Worm (Caenorhabditis elegans): ENCODE results near the gene sly-1.

The sly-1 gene

ce11 chrIII:10463653-10464052, 43.2 kb upstream of the sly-1 start (continued):
- TF ChIP-seq elt-3 (tag; optimal IDR thresholded peaks at IDR 0.05) = peak in 2 of 6 experiments; percentile 0 to 72
- TF ChIP-seq rnt-1 (tag; optimal IDR thresholded peaks at IDR 0.05) = peak; percentile 32
- no peak for TF ChIP-seq sptf-1 (tag; optimal IDR thresholded peaks at IDR 0.05)
- no peak for TF ChIP-seq Y116A8C.19 (tag; optimal IDR thresholded peaks at IDR 0.05; ENCODE audit: borderline replicate concordance)
- no peak for TF ChIP-seq nhr-11 (tag; optimal IDR thresholded peaks at IDR 0.05)
- no peak for TF ChIP-seq hlh-17 (GFP tag; optimal IDR thresholded peaks at IDR 0.05; ENCODE audit: borderline replicate concordance)
- no peak for TF ChIP-seq hlh-4 (tag; optimal IDR thresholded peaks at IDR 0.05)
- no peak for TF ChIP-seq ztf-4 (tag; optimal IDR thresholded peaks at IDR 0.05)
- no peak for TF ChIP-seq pqm-1 (tag; optimal IDR thresholded peaks at IDR 0.05)
- no peak for TF ChIP-seq nhr-237 (tag; optimal IDR thresholded peaks at IDR 0.05)
- no peak for TF ChIP-seq aly-2 (tag; optimal IDR thresholded peaks at IDR 0.05)
- TF ChIP-seq ceh-82 (tag; optimal IDR thresholded peaks at IDR 0.05) = no peak
- TF ChIP-seq grh-1 (GFP tag; IDR thresholded peaks at IDR 0.05) = no peak
- no peak for TF ChIP-seq tbx-2 (tag; optimal IDR thresholded peaks at IDR 0.05)
- TF ChIP-seq ceh-8 (GFP tag; optimal IDR thresholded peaks at IDR 0.05) = no peak
- peak; percentile 17 for TF ChIP-seq nhr-20 (tag; optimal IDR thresholded peaks at IDR 0.05)
- TF ChIP-seq elt-2 (tag; optimal IDR thresholded peaks at IDR 0.05) = no peak
- TF ChIP-seq mab-9 (GFP tag; IDR thresholded peaks at IDR 0.05) = no peak
- TF ChIP-seq fkh-8 (tag; optimal IDR thresholded peaks at IDR 0.05) = no peak
- TF ChIP-seq nhr-90 (tag; optimal IDR thresholded peaks at IDR 0.05; ENCODE audit: poor library complexity) = peak; percentile 27
- no peak for TF ChIP-seq ces-1 (GFP tag; optimal IDR thresholded peaks at IDR 0.05)
- no peak for TF ChIP-seq C34B4.2 (tag; optimal IDR thresholded peaks at IDR 0.05)
- no peak for TF ChIP-seq isw-1 (GFP tag; IDR thresholded peaks at IDR 0.05)
- no peak for TF ChIP-seq snpc-4 (tag; optimal IDR thresholded peaks at IDR 0.05)
- TF ChIP-seq C16A3.4 (tag; optimal IDR thresholded peaks at IDR 0.05) = peak; percentile 9
- TF ChIP-seq pax-3 (tag; optimal IDR thresholded peaks at IDR 0.05) = no peak

- TF ChIP-seq ces-1 (GFP tag; optimal IDR thresholded peaks at IDR 0.05) (no peak), nhr-28 (tag; optimal IDR thresholded peaks at IDR 0.05) (no peak), isw-1 (GFP tag; IDR thresholded peaks at IDR 0.05) (no peak), egl-27 (tag; optimal IDR thresholded peaks at IDR 0.05) (no peak), nhr-47 (tag; optimal IDR thresholded peaks at IDR 0.05) (no peak), fos-1 (tag; optimal IDR thresholded peaks at IDR 0.05) (no peak), mep-1 (tag; optimal IDR thresholded peaks at IDR 0.05) (no peak), nhr-20 (tag; optimal IDR thresholded peaks at IDR 0.05) (no peak), C04F5.9 (tag; optimal IDR thresholded peaks at IDR 0.05) (no peak)
Observed at ce11 chrIII:10464455-10464854, 42.4 kb upstream of the sly-1 start.

DNA sequence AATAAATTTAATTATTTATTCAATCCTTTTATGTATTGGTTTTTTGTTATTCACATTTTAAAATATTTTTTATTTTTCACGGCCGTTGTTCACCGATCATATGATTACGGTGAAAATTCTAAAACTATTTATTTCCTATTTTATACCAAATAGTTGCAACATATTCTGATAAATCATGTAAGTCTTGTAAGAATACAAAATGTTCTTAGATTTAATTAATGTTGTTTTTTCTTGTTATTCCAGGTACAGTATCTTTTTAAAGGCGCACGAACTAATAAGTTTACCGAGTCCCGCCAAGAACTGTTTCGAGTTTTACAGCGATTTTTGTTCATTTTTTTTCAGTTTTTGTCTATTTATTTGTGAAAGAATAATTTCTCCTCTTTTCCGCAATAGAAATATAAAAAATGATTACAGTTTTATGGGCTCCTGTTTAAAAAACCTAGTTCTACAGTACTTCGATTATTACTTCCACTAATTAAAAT, 37.2 kb upstream of the sly-1 start, which contains the start of gene D2045.5:
Gene D2045.5, minus strand, starts transcription at position 51 of the 482 bp plus-strand sequence.
- TF ChIP-seq lsy-2 (tag; optimal IDR thresholded peaks at IDR 0.05) = no peak
- TF ChIP-seq ceh-90 (tag; optimal IDR thresholded peaks at IDR 0.05) = no peak
- TF ChIP-seq mab-9 (GFP tag; IDR thresholded peaks at IDR 0.05) = no peak
- no peak for TF ChIP-seq lin-14 (GFP tag; optimal IDR thresholded peaks at IDR 0.05)
- no peak for TF ChIP-seq lin-35 (GFP tag; optimal IDR thresholded peaks at IDR 0.05)

DNA sequence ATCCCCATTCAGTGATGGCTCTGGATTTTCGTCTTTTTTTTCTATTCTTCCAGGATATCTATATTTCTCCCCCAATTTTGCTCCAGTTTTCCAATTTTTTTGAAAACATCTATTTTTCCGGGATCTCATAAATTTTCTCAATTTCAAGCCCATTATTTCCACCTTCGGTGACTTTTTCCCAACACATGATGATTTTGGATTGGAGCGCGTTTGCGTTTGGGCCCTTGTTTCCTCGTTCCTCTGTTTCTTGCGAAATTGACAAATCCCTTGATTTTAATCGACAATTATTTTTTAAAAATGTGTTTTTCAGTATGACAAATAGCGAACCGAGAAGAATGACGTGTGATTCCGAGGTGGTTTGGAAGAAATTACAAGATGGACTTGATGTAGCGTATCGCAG, 35.9 kb upstream of the sly-1 start, which contains the start of gene cul-1:
Gene cul-1, plus strand, starts transcription at position 311 of the 400 bp plus-strand sequence.
- TF ChIP-seq lir-3 (tag; optimal IDR thresholded peaks at IDR 0.05; ENCODE audit: poor library complexity) (no peak), hlh-17 (GFP tag; optimal IDR thresholded peaks at IDR 0.05; ENCODE audit: borderline replicate concordance) (no peak), fkh-8 (tag; optimal IDR thresholded peaks at IDR 0.05) (no peak), ztf-11 (tag; optimal IDR thresholded peaks at IDR 0.05) (no peak), tbx-2 (tag; optimal IDR thresholded peaks at IDR 0.05) (no peak), unc-130 (tag; optimal IDR thresholded peaks at IDR 0.05) (no peak), egl-27 (tag; optimal IDR thresholded peaks at IDR 0.05) (no peak), lin-35 (GFP tag; optimal IDR thresholded peaks at IDR 0.05) (peak in 1 of 2 experiments; percentile 50), C04F5.9 (tag; optimal IDR thresholded peaks at IDR 0.05) (no peak), nhr-85 (tag) (no peak), dpl-1 (GFP tag; optimal IDR thresholded peaks at IDR 0.05) (peak in 1 of 3 experiments; percentile 43), efl-1 (optimal IDR thresholded peaks at IDR 0.05) (peak in 1 of 2 experiments; percentile 20), efl-1 (GFP tag; optimal IDR thresholded peaks at IDR 0.05 in 1 of 2) (peak; percentile 18 to 78), lsy-2 (tag; optimal IDR thresholded peaks at IDR 0.05) (peak in 1 of 2 experiments; percentile 39), nhr-90 (tag; optimal IDR thresholded peaks at IDR 0.05; ENCODE audit: poor library complexity) (no peak), dsc-1 (tag; optimal IDR thresholded peaks at IDR 0.05) (no peak), rnt-1 (tag; optimal IDR thresholded peaks at IDR 0.05) (no peak), sptf-1 (tag; optimal IDR thresholded peaks at IDR 0.05) (no peak), skn-1 (tag; optimal IDR thresholded peaks at IDR 0.05) (peak; percentile 98), fkh-4 (tag; optimal IDR thresholded peaks at IDR 0.05; ENCODE audit: borderline replicate concordance) (no peak), blmp-1 (tag; optimal IDR thresholded peaks at IDR 0.05) (peak; percentile 1)

All from whole organism, L1 larva.